Fruit fly (Drosophila melanogaster): Measurements from ENCODE around the gene dos.

dos gene

dm6 chr3L:2552116-2552843, 36.9 kb upstream of the dos start (continued):
- TF ChIP-seq CG2120 (GFP tag; optimal IDR thresholded peaks at IDR 0.05) (peak; percentile 53), Hmr (GFP tag; optimal IDR thresholded peaks at IDR 0.05) (peak; percentile 33), CG14965 (GFP tag; optimal IDR thresholded peaks at IDR 0.05; ENCODE audit: borderline replicate concordance) (no peak), ci (GFP tag; IDR thresholded peaks at IDR 0.05) (peak; percentile 82), ham (GFP tag; IDR thresholded peaks at IDR 0.05) (no peak), bab2 (GFP tag; optimal IDR thresholded peaks at IDR 0.05) (peak; percentile 73), CG4854 (GFP tag; optimal IDR thresholded peaks at IDR 0.05) (peak; percentile 47), gsb-n (tag; optimal IDR thresholded peaks at IDR 0.05) (peak; percentile 74), YL-1 (GFP tag; optimal IDR thresholded peaks at IDR 0.05) (no peak), pum (GFP tag; optimal IDR thresholded peaks at IDR 0.05) (peak; percentile 48), dati (GFP tag; IDR thresholded peaks at IDR 0.05) (peak; percentile 11; the same call in 1 of the 2 replicates), row (GFP tag; IDR thresholded peaks at IDR 0.05) (peak; percentile 66), CG3995 (GFP tag; optimal IDR thresholded peaks at IDR 0.05) (no peak), CG14710 (tag; optimal IDR thresholded peaks at IDR 0.05) (peak; percentile 73), chif (GFP tag; optimal IDR thresholded peaks at IDR 0.05) (peak; percentile 49 to 76), CG11696 (GFP tag; IDR thresholded peaks at IDR 0.05) (no peak), lilli (GFP tag; optimal IDR thresholded peaks at IDR 0.05) (peak; percentile 49), Elba2 (GFP tag; optimal IDR thresholded peaks at IDR 0.05) (no peak), Ravus (GFP tag; IDR thresholded peaks at IDR 0.05) (no peak), Fer3 (tag; optimal IDR thresholded peaks at IDR 0.05) (peak; percentile 40), pros (GFP tag; optimal IDR thresholded peaks at IDR 0.05) (no peak), mam (GFP tag; optimal IDR thresholded peaks at IDR 0.05) (peak; percentile 60), dm (GFP tag; optimal IDR thresholded peaks at IDR 0.05) (peak; percentile 49), ase (GFP tag; IDR thresholded peaks at IDR 0.05) (peak; percentile 54; the same call in 2 of the 3 replicates), CG13287 (GFP tag; IDR thresholded peaks at IDR 0.05; ENCODE audit: partially characterized antibody) (no peak), dmrt99B (tag; optimal IDR thresholded peaks at IDR 0.05) (no peak), Lim3 (GFP tag; IDR thresholded peaks at IDR 0.05) (no peak), zf30C (GFP tag; optimal IDR thresholded peaks at IDR 0.05) (peak; percentile 69), mirr (GFP tag; optimal IDR thresholded peaks at IDR 0.05) (no peak), CG6791 (GFP tag; IDR thresholded peaks at IDR 0.05; ENCODE audit: partially characterized antibody) (no peak), CG4820 (GFP tag; optimal IDR thresholded peaks at IDR 0.05) (peak; percentile 69), B-H1 (GFP tag; IDR thresholded peaks at IDR 0.05) (peak; percentile 34; the same call in 1 of the 3 replicates), CG17829 (tag; optimal IDR thresholded peaks at IDR 0.05) (peak; percentile 82), Dref (GFP tag; IDR thresholded peaks at IDR 0.05) (no peak), pfk (GFP tag; optimal IDR thresholded peaks at IDR 0.05) (no peak), sens (GFP tag) (peak; percentile 96), slp2 (GFP tag; optimal IDR thresholded peaks at IDR 0.05) (peak; percentile 54), sisA (GFP tag; IDR thresholded peaks at IDR 0.05) (peak; percentile 72), Adf1 (GFP tag; IDR thresholded peaks at IDR 0.05) (no peak), p53 (GFP tag; optimal IDR thresholded peaks at IDR 0.05) (no peak), nau (GFP tag; optimal IDR thresholded peaks at IDR 0.05) (peak; percentile 69), CG6654 (GFP tag; optimal IDR thresholded peaks at IDR 0.05) (no peak), unpg (GFP tag; optimal IDR thresholded peaks at IDR 0.05) (peak; percentile 76), CG1792 (GFP tag; optimal IDR thresholded peaks at IDR 0.05) (peak; percentile 38), CG43689 (GFP tag; IDR thresholded peaks at IDR 0.05) (no peak), CoRest (tag; optimal IDR thresholded peaks at IDR 0.05) (peak; percentile 65), MBD-R2 (GFP tag; IDR thresholded peaks at IDR 0.05) (0 out of 2 replicates have a peak, but pooled peaks have one; percentile 16), CG9876 (GFP tag; optimal IDR thresholded peaks at IDR 0.05) (no peak), CG2202 (tag; optimal IDR thresholded peaks at IDR 0.05) (peak; percentile 69), Tbp (GFP tag; optimal IDR thresholded peaks at IDR 0.05) (no peak), Hr39 (optimal IDR thresholded peaks at IDR 0.05) (no peak)
